Fruit fly (Drosophila melanogaster) whole organism, embryonic: ENCODE data around the gene dnc.

Source experiments
- Asciz ChIP-seq: fragments of 200-800 bp; sonication (Bioruptor generic); optimal IDR thresholded peaks from 2 replicates; lab custom pipeline; 2017; ENCODE audit warnings: missing biosample characterization, mild to moderate bottlenecking, missing genetic modification characterization, missing genetic modification reagents
- Bteb2 ChIP-seq: fragments of 200-800 bp; sonication (Bioruptor generic); optimal IDR thresholded peaks from 2 replicates; lab custom pipeline; 2016; ENCODE audit warnings: missing biosample characterization, missing genetic modification characterization
- C15 ChIP-seq: fragments of 200-800 bp; sonication (Bioruptor generic); IDR thresholded peaks from 3 replicates; pipeline ENCODE4 v1.3.6; 2022; ENCODE audit warnings: missing biosample characterization, missing genetic modification characterization
- CG10321 ChIP-seq: fragments of 200-800 bp; sonication (Bioruptor generic); IDR thresholded peaks from 2 replicates; pipeline ENCODE4 v1.3.6; 2022; ENCODE audit warnings: missing biosample characterization, missing genetic modification characterization
- CG10462 ChIP-seq: fragments of 200-800 bp; sonication (Bioruptor generic); optimal IDR thresholded peaks from 2 replicates; lab custom pipeline; 2016; ENCODE audit warnings: missing biosample characterization, missing genetic modification characterization
- CG10654 ChIP-seq: fragments of 200-800 bp; sonication (Bioruptor generic); optimal IDR thresholded peaks from 2 replicates; lab custom pipeline; 2016; ENCODE audit warnings: missing biosample characterization, missing genetic modification characterization
- CG11247 ChIP-seq: fragments of 200-800 bp; sonication (Bioruptor generic); IDR thresholded peaks from 2 replicates; pipeline ENCODE4 v1.3.6; 2022; ENCODE audit warnings: missing biosample characterization, missing genetic modification characterization
- CG12744 ChIP-seq: fragments of 200-800 bp; sonication (Bioruptor generic); optimal IDR thresholded peaks from 2 replicates; lab custom pipeline; 2016; ENCODE audit warnings: missing biosample characterization, missing genetic modification characterization
- CG13775 ChIP-seq: fragments of 200-800 bp; sonication (Bioruptor generic); optimal IDR thresholded peaks from 3 replicates; lab custom pipeline; 2017; ENCODE audit warnings: missing biosample characterization, mild to moderate bottlenecking, missing genetic modification characterization
- CG14710 ChIP-seq: fragments of 200-800 bp; sonication (Bioruptor generic); optimal IDR thresholded peaks from 3 replicates; lab custom pipeline; 2019; ENCODE audit warnings: missing biosample characterization, mild to moderate bottlenecking, missing genetic modification characterization, moderate library complexity
- CG16813 ChIP-seq: fragments of 200-800 bp; sonication (Bioruptor generic); IDR thresholded peaks from 3 replicates; pipeline ENCODE4 v1.3.6; 2022; ENCODE audit warnings: missing biosample characterization, missing genetic modification characterization; ENCODE audit not compliant: partially characterized antibody
- CG2120 ChIP-seq: fragments of 200-800 bp; sonication (Bioruptor generic); optimal IDR thresholded peaks from 3 replicates; lab custom pipeline; 2016; ENCODE audit warnings: missing biosample characterization, missing genetic modification characterization
- CG31365 ChIP-seq: fragments of 200-800 bp; sonication (Bioruptor generic); optimal IDR thresholded peaks from 2 replicates; lab custom pipeline; 2018; ENCODE audit warnings: missing biosample characterization, mild to moderate bottlenecking, missing genetic modification characterization
- CG6175 ChIP-seq: fragments of 200-800 bp; sonication (Bioruptor generic); IDR thresholded peaks from 3 replicates; pipeline ENCODE4 v1.3.6; 2022; ENCODE audit warnings: missing biosample characterization, missing genetic modification characterization
- CG9609 ChIP-seq: fragments of 200-800 bp; sonication (Bioruptor generic); optimal IDR thresholded peaks from 3 replicates; lab custom pipeline; 2016; ENCODE audit warnings: missing biosample characterization, missing genetic modification characterization
- CTCF ChIP-seq: fragments of 200-800 bp; sonication (Bioruptor generic); optimal IDR thresholded peaks from 2 replicates; lab custom pipeline; 2017; ENCODE audit warnings: missing biosample characterization, mild to moderate bottlenecking, missing genetic modification characterization, moderate library complexity
- D19B ChIP-seq: fragments of 200-800 bp; sonication (Bioruptor generic); optimal IDR thresholded peaks from 2 replicates; lab custom pipeline; 2017; ENCODE audit warnings: missing biosample characterization, mild to moderate bottlenecking, missing genetic modification characterization
- Deaf1 ChIP-seq: fragments of 200-800 bp; optimal IDR thresholded peaks from 3 replicates; lab custom pipeline; 2019; ENCODE audit warnings: missing biosample characterization, mild to moderate bottlenecking, missing genetic modification characterization, moderate library complexity
- Dfd ChIP-seq, 2 experiments: fragments of >200 bp; optimal IDR thresholded peaks; 2 replicates each; lab custom pipeline; 2017; ENCODE audit warnings: missing biosample characterization in 2 of 2, missing genetic modification characterization in 2 of 2
- Doc3 ChIP-seq: fragments of 200-800 bp; sonication (Bioruptor generic); IDR thresholded peaks from 3 replicates; pipeline ENCODE4 v1.3.6; 2022; ENCODE audit warnings: missing biosample characterization, missing genetic modification characterization; ENCODE audit not compliant: partially characterized antibody
- Elba2 ChIP-seq: fragments of 200-800 bp; sonication (Bioruptor generic); optimal IDR thresholded peaks from 3 replicates; lab custom pipeline; 2016; ENCODE audit warnings: missing biosample characterization, missing genetic modification characterization
- HLH4C ChIP-seq: fragments of 200-800 bp; sonication (Bioruptor generic); IDR thresholded peaks from 3 replicates; pipeline ENCODE4 v1.3.6; 2022; ENCODE audit warnings: missing biosample characterization, missing genetic modification characterization; ENCODE audit not compliant: partially characterized antibody
- Hr39 ChIP-seq: fragments of >200 bp; optimal IDR thresholded peaks from 2 replicates; lab custom pipeline; 2017
- MBD-R2 ChIP-seq: fragments of 200-800 bp; sonication (Bioruptor generic); IDR thresholded peaks from 2 replicates; pipeline ENCODE4 v1.3.6; 2022; ENCODE audit warnings: missing biosample characterization, missing genetic modification characterization
- MESR4 ChIP-seq: fragments of 200-800 bp; sonication (Bioruptor generic); optimal IDR thresholded peaks from 2 replicates; lab custom pipeline; 2018; ENCODE audit warnings: missing biosample characterization, mild to moderate bottlenecking, missing genetic modification characterization, moderate library complexity
- Meics ChIP-seq: fragments of 200-800 bp; sonication (Bioruptor generic); optimal IDR thresholded peaks from 2 replicates; lab custom pipeline; 2017; ENCODE audit warnings: missing biosample characterization, mild to moderate bottlenecking, missing genetic modification characterization
- NC2β ChIP-seq: fragments of 200-800 bp; sonication (Bioruptor generic); optimal IDR thresholded peaks from 2 replicates; lab custom pipeline; 2016; ENCODE audit warnings: missing biosample characterization, missing genetic modification characterization
- Opbp ChIP-seq: fragments of 200-800 bp; sonication (Bioruptor generic); IDR thresholded peaks from 3 replicates; pipeline ENCODE4 v1.3.6; 2022; ENCODE audit warnings: missing biosample characterization, missing genetic modification characterization; ENCODE audit not compliant: partially characterized antibody
- Ravus ChIP-seq: fragments of 200-800 bp; sonication (Bioruptor generic); IDR thresholded peaks from 2 replicates; pipeline ENCODE4 v1.3.6; 2022; ENCODE audit warnings: missing biosample characterization, missing genetic modification characterization
- Sox100B ChIP-seq: fragments of 200-800 bp; sonication (Bioruptor generic); optimal IDR thresholded peaks from 3 replicates; lab custom pipeline; 2018; ENCODE audit warnings: missing biosample characterization, mild to moderate bottlenecking, missing genetic modification characterization
- amos ChIP-seq: fragments of 200-800 bp; sonication (Bioruptor generic); IDR thresholded peaks from 2 replicates; pipeline ENCODE4 v1.3.6; 2022; ENCODE audit warnings: missing biosample characterization, missing genetic modification characterization; ENCODE audit not compliant: partially characterized antibody
- ara ChIP-seq: fragments of 200-800 bp; sonication (Bioruptor generic); IDR thresholded peaks from 2 replicates; pipeline ENCODE4 v1.3.6; 2022; ENCODE audit warnings: missing biosample characterization, missing genetic modification characterization
- ase ChIP-seq: fragments of 200-800 bp; sonication (Bioruptor generic); IDR thresholded peaks from 3 replicates; pipeline ENCODE4 v1.3.6; 2022; ENCODE audit warnings: missing biosample characterization, missing genetic modification characterization
- chm ChIP-seq: fragments of 200-800 bp; sonication (Bioruptor generic); IDR thresholded peaks from 2 replicates; pipeline ENCODE4 v1.3.6; 2022; ENCODE audit warnings: missing biosample characterization, missing genetic modification characterization
- crc ChIP-seq: fragments of 200-800 bp; sonication (Bioruptor generic); optimal IDR thresholded peaks from 2 replicates; lab custom pipeline; 2016; ENCODE audit warnings: missing biosample characterization, missing genetic modification characterization
- dimm ChIP-seq: fragments of 200-800 bp; sonication (Bioruptor generic); IDR thresholded peaks from 2 replicates; pipeline ENCODE4 v1.3.6; 2022; ENCODE audit warnings: missing biosample characterization, missing genetic modification characterization
- dysf ChIP-seq: fragments of 200-800 bp; sonication (Bioruptor generic); IDR thresholded peaks from 3 replicates; pipeline ENCODE4 v1.3.6; 2022; ENCODE audit warnings: missing biosample characterization, missing genetic modification characterization
- eve ChIP-seq, 2 experiments: fragments of >200 bp; optimal IDR thresholded peaks; 2 replicates each; lab custom pipeline; 2017; ENCODE audit warnings: missing biosample characterization in 2 of 2, missing genetic modification characterization in 2 of 2
- gcm ChIP-seq: fragments of 200-800 bp; sonication (Bioruptor generic); optimal IDR thresholded peaks from 2 replicates; lab custom pipeline; 2019; ENCODE audit warnings: missing biosample characterization, mild to moderate bottlenecking, missing genetic modification characterization, moderate library complexity
- gsb-n ChIP-seq: fragments of 200-800 bp; sonication (Bioruptor generic); optimal IDR thresholded peaks from 3 replicates; lab custom pipeline; 2018; ENCODE audit warnings: missing biosample characterization, mild to moderate bottlenecking, missing genetic modification characterization
- hkb ChIP-seq, 2 experiments: fragments of 200-800 bp in 1 of 2; fragments of >200 bp in 1 of 2; sonication (Bioruptor generic) in 1 of 2; IDR thresholded peaks in 1 of 2; optimal IDR thresholded peaks in 1 of 2; 2 replicates each; pipeline versions ENCODE4 v1.3.6 to Lab custom; 2017 to 2022; ENCODE audit warnings: missing biosample characterization in 1 of 2, missing genetic modification characterization in 1 of 2
- kni ChIP-seq: fragments of 200-800 bp; sonication (Bioruptor generic); optimal IDR thresholded peaks from 3 replicates; lab custom pipeline; 2017; ENCODE audit warnings: mild to moderate bottlenecking, missing biosample characterization, missing genetic modification reagents, missing genetic modification characterization
- lmd ChIP-seq: fragments of 200-800 bp; sonication (Bioruptor generic); IDR thresholded peaks from 2 replicates; pipeline ENCODE4 v1.3.6; 2022; ENCODE audit warnings: missing biosample characterization, missing genetic modification characterization
- pros ChIP-seq: fragments of 200-800 bp; sonication (Bioruptor generic); optimal IDR thresholded peaks from 3 replicates; lab custom pipeline; 2019; ENCODE audit warnings: missing biosample characterization, mild to moderate bottlenecking, missing genetic modification characterization, moderate library complexity
- rib ChIP-seq: fragments of 200-800 bp; sonication (Bioruptor generic); IDR thresholded peaks from 2 replicates; pipeline ENCODE4 v1.3.6; 2022; ENCODE audit warnings: missing biosample characterization, missing genetic modification characterization
- ro ChIP-seq: fragments of 200-800 bp; sonication (Bioruptor generic); IDR thresholded peaks from 2 replicates; pipeline ENCODE4 v1.3.6; 2022; ENCODE audit warnings: missing biosample characterization, missing genetic modification characterization
- tap ChIP-seq: fragments of 200-800 bp; optimal IDR thresholded peaks from 3 replicates; lab custom pipeline; 2019; ENCODE audit warnings: missing biosample characterization, mild to moderate bottlenecking, missing genetic modification characterization, moderate library complexity
- tin ChIP-seq: fragments of 200-800 bp; sonication (Bioruptor generic); optimal IDR thresholded peaks from 3 replicates; lab custom pipeline; 2016; ENCODE audit warnings: missing biosample characterization, missing genetic modification characterization
- zen2 ChIP-seq: fragments of 200-800 bp; sonication (Bioruptor generic); IDR thresholded peaks from 3 replicates; pipeline ENCODE4 v1.3.6; 2022; ENCODE audit warnings: missing biosample characterization, missing genetic modification characterization; ENCODE audit not compliant: partially characterized antibody

Gene dnc

dm6 chrX:3162405-3163256 is 13.6 kb upstream of the dnc start (continued):
- TF ChIP-seq zen2 (GFP tag; lab: Robert Waterston, UW) (0 out of 3 replicates have a peak, but pooled peaks have one; percentile 13), Deaf1 (tag; lab: Kevin White, UChicago) (peak; percentile 66), D19B (GFP tag; lab: Kevin White, UChicago) (peak; percentile 67), CG13775 (GFP tag; lab: Kevin White, UChicago) (peak; percentile 92), Dfd (GFP tag; optimal IDR thresholded peaks at IDR 0.05; lab: Kevin White, UChicago) (no peak), MBD-R2 (peak; percentile 55; the same call in 1 of the 2 replicates), Meics (GFP tag; lab: Kevin White, UChicago) (peak; percentile 88), chm (GFP tag; lab: Robert Waterston, UW) (peak; percentile 93), CG6175 (peak; percentile 79; the same call in 2 of the 3 replicates), CG10321 (GFP tag; lab: Robert Waterston, UW) (peak; percentile 50; the same call in 1 of the 2 replicates), pros (GFP tag; lab: Kevin White, UChicago) (peak; percentile 97), ara (GFP tag; lab: Robert Waterston, UW) (peak; percentile 93), gsb-n (tag; lab: Kevin White, UChicago) (peak; percentile 94), gcm (GFP tag; lab: Kevin White, UChicago) (peak; percentile 92), Opbp (GFP tag; lab: Robert Waterston, UW) (peak; percentile 47; the same call in 1 of the 3 replicates), HLH4C (0 out of 3 replicates have a peak, but pooled peaks have one; percentile 15), tin (peak; percentile 93), Doc3 (GFP tag; lab: Robert Waterston, UW) (no peak), CG12744 (GFP tag; lab: Kevin White, UChicago) (peak; percentile 73), CG31365 (peak; percentile 82), CG14710 (tag; lab: Kevin White, UChicago) (peak; percentile 93), dysf (GFP tag; lab: Robert Waterston, UW) (peak; percentile 95), Ravus (GFP tag; lab: Robert Waterston, UW) (peak; percentile 60), CG2120 (GFP tag; lab: Kevin White, UChicago) (peak; percentile 86), Hr39 (lab: Kevin White, UChicago) (no peak), C15 (GFP tag; lab: Robert Waterston, UW) (peak; percentile 71; the same call in 2 of the 3 replicates), CG11247 (GFP tag; lab: Robert Waterston, UW) (peak; percentile 84), lmd (peak; percentile 93), CG10654 (GFP tag; lab: Kevin White, UChicago) (peak; percentile 87), Elba2 (GFP tag; lab: Kevin White, UChicago) (peak; percentile 21), tap (tag; lab: Kevin White, UChicago) (peak; percentile 92), CTCF (peak; percentile 47), crc (GFP tag; lab: Kevin White, UChicago) (peak; percentile 88), Sox100B (GFP tag; lab: Kevin White, UChicago) (peak; percentile 93), ase (GFP tag; lab: Robert Waterston, UW) (peak; percentile 91), Asciz (GFP tag; lab: Kevin White, UChicago) (peak; percentile 91), ro (GFP tag; lab: Robert Waterston, UW) (peak; percentile 85), hkb (optimal IDR thresholded peaks at IDR 0.05; lab: Kevin White, UChicago) (no peak), hkb (GFP tag; IDR thresholded peaks at IDR 0.05; lab: Robert Waterston, UW) (peak; percentile 95), dimm (GFP tag; lab: Robert Waterston, UW) (peak; percentile 84), CG10462 (GFP tag; lab: Kevin White, UChicago) (peak; percentile 90), eve (GFP tag; optimal IDR thresholded peaks at IDR 0.05; lab: Kevin White, UChicago) (peak in 1 of 2 experiments; percentile 72), kni (peak; percentile 96), CG16813 (GFP tag; lab: Robert Waterston, UW) (no peak), MESR4 (GFP tag; lab: Kevin White, UChicago) (peak; percentile 39), amos (no peak), CG9609 (GFP tag; lab: Kevin White, UChicago) (peak; percentile 90), Bteb2 (GFP tag; lab: Kevin White, UChicago) (peak; percentile 88), NC2β (GFP tag; lab: Kevin White, UChicago) (peak; percentile 91), rib (no peak)
